Worm (Caenorhabditis elegans): ENCODE results near the gene clec-158.

The clec-158 gene

ce11 chrIII:6850255-6850654 is 9.1 kb downstream of the clec-158 start, which contains the start of gene srv-1 (continued):
- TF ChIP-seq hmg-1.1 (GFP tag; IDR thresholded peaks at IDR 0.05), result no peak
- no peak for TF ChIP-seq ctbp-1 (GFP tag; IDR thresholded peaks at IDR 0.05)
- TF ChIP-seq tag-97 (GFP tag; IDR thresholded peaks at IDR 0.05), result no peak
- peak; percentile 93 for TF ChIP-seq nhr-48 (tag; optimal IDR thresholded peaks at IDR 0.05)
- TF ChIP-seq pha-4 (GFP tag; IDR thresholded peaks at IDR 0.05), result no peak
- TF ChIP-seq pha-4 (tag; optimal IDR thresholded peaks at IDR 0.05), result no peak
- TF ChIP-seq dmd-9 (GFP tag; IDR thresholded peaks at IDR 0.05), result no peak
- peak; percentile 91 for TF ChIP-seq hlh-11 (tag; optimal IDR thresholded peaks at IDR 0.05)
- TF ChIP-seq jun-1 (tag; optimal IDR thresholded peaks at IDR 0.05), result no peak
- no peak for TF ChIP-seq nhr-76 (tag; optimal IDR thresholded peaks at IDR 0.05)
- TF ChIP-seq fkh-10 (GFP tag; optimal IDR thresholded peaks at IDR 0.05), result no peak
- TF ChIP-seq rbr-2 (tag; optimal IDR thresholded peaks at IDR 0.05), result no peak
- TF ChIP-seq vab-7 (GFP tag; IDR thresholded peaks at IDR 0.05), result no peak
- no peak for TF ChIP-seq nhr-11 (tag; optimal IDR thresholded peaks at IDR 0.05)
- no peak for TF ChIP-seq zag-1 (tag; optimal IDR thresholded peaks at IDR 0.05)
- TF ChIP-seq spr-1 (tag; optimal IDR thresholded peaks at IDR 0.05), result no peak
- TF ChIP-seq mep-1 (tag; optimal IDR thresholded peaks at IDR 0.05), result no peak
- TF ChIP-seq F26F4.8 (GFP tag; conservative IDR thresholded peaks at IDR 0.05), result no peak
- peak; percentile 75 for TF ChIP-seq mdt-29 (GFP tag; IDR thresholded peaks at IDR 0.05)
- TF ChIP-seq zip-2 (tag; optimal IDR thresholded peaks at IDR 0.05), result no peak
- no peak for TF ChIP-seq egl-43 (GFP tag; IDR thresholded peaks at IDR 0.05)
- TF ChIP-seq gei-8 (GFP tag; optimal IDR thresholded peaks at IDR 0.05), result no peak
- no peak for TF ChIP-seq Y48G9A.11 (GFP tag; IDR thresholded peaks at IDR 0.05)
- TF ChIP-seq lin-39 (tag; optimal IDR thresholded peaks at IDR 0.05), result no peak
- TF ChIP-seq D1046.2 (GFP tag; IDR thresholded peaks at IDR 0.05), result no peak
- TF ChIP-seq ZK337.2 (GFP tag; IDR thresholded peaks at IDR 0.05), result no peak
- TF ChIP-seq nhr-6 (tag; optimal IDR thresholded peaks at IDR 0.05), result no peak
- TF ChIP-seq ceh-20 (GFP tag; IDR thresholded peaks at IDR 0.05), result no peak
- TF ChIP-seq lin-13 (GFP tag; optimal IDR thresholded peaks at IDR 0.05), result no peak
- no peak for TF ChIP-seq ceh-62 (tag; optimal IDR thresholded peaks at IDR 0.05)
- no peak for TF ChIP-seq ceh-44 (GFP tag; IDR thresholded peaks at IDR 0.05)
- TF ChIP-seq mes-2 (tag; optimal IDR thresholded peaks at IDR 0.05; ENCODE audit: poor library complexity, severe bottlenecking), result no peak
- TF ChIP-seq cey-2 (tag; optimal IDR thresholded peaks at IDR 0.05; ENCODE audit: borderline replicate concordance, insufficient read depth), result no peak
- TF ChIP-seq sdz-12 (GFP tag; optimal IDR thresholded peaks at IDR 0.05), result no peak
- peak; percentile 75 for TF ChIP-seq nhr-28 (tag; optimal IDR thresholded peaks at IDR 0.05)
- TF ChIP-seq ztf-11 (tag; optimal IDR thresholded peaks at IDR 0.05), result no peak
- no peak for TF ChIP-seq T20F7.1 (GFP tag; optimal IDR thresholded peaks at IDR 0.05)
- TF ChIP-seq attf-4 (tag; optimal IDR thresholded peaks at IDR 0.05), result no peak
- TF ChIP-seq nhr-10 (tag; optimal IDR thresholded peaks at IDR 0.05), result no peak
- TF ChIP-seq skn-1 (tag; optimal IDR thresholded peaks at IDR 0.05), result no peak
- TF ChIP-seq daf-19 (GFP tag; conservative IDR thresholded peaks at IDR 0.05), result no peak
- TF ChIP-seq nhr-25 (tag; optimal IDR thresholded peaks at IDR 0.05; ENCODE audit: borderline replicate concordance, insufficient read depth), result no peak
- peak; percentile 51; the same call in 1 of the 2 replicates for TF ChIP-seq mxl-2 (GFP tag; conservative IDR thresholded peaks at IDR 0.05)
- TF ChIP-seq nhr-77 (tag; optimal IDR thresholded peaks at IDR 0.05), result peak; percentile 41
- no peak for TF ChIP-seq unc-39 (tag; optimal IDR thresholded peaks at IDR 0.05)
- peak; percentile 74; the same call in 1 of the 2 replicates for TF ChIP-seq tra-1 (GFP tag; IDR thresholded peaks at IDR 0.05)
- peak; percentile 65 for TF ChIP-seq nhr-102 (tag; optimal IDR thresholded peaks at IDR 0.05)
- no peak for TF ChIP-seq ceh-32 (tag; optimal IDR thresholded peaks at IDR 0.05; ENCODE audit: poor library complexity)
- 0 out of 2 replicates have a peak, but pooled peaks have one; percentile 32 for TF ChIP-seq php-3 (GFP tag; IDR thresholded peaks at IDR 0.05)
- TF ChIP-seq Y5F2A.4 (GFP tag; optimal IDR thresholded peaks at IDR 0.05), result no peak
- TF ChIP-seq spr-3 (GFP tag; optimal IDR thresholded peaks at IDR 0.05), result no peak
- no peak for TF ChIP-seq zip-11 (GFP tag; IDR thresholded peaks at IDR 0.05)
- no peak for TF ChIP-seq F37D6.2 (tag; optimal IDR thresholded peaks at IDR 0.05)

Measured in whole organism, L4 larva.